Worm (Caenorhabditis elegans) whole organism, L2 larva: ENCODE data around the gene srr-9.

Experiments used
- aly-2 ChIP-seq: fragments of 150-350 bp; optimal IDR thresholded peaks from 2 replicates; lab custom pipeline; 2014; ENCODE audit warnings: missing biosample characterization, missing genetic modification characterization
- nhr-23 ChIP-seq: fragments of 150-350 bp; optimal IDR thresholded peaks from 2 replicates; lab custom pipeline; 2014; ENCODE audit warnings: missing biosample characterization, missing genetic modification reagents, missing genetic modification characterization
- nhr-237 ChIP-seq: fragments of 150-350 bp; optimal IDR thresholded peaks from 2 replicates; lab custom pipeline; 2014; ENCODE audit warnings: missing biosample characterization, missing genetic modification characterization

DNA sequence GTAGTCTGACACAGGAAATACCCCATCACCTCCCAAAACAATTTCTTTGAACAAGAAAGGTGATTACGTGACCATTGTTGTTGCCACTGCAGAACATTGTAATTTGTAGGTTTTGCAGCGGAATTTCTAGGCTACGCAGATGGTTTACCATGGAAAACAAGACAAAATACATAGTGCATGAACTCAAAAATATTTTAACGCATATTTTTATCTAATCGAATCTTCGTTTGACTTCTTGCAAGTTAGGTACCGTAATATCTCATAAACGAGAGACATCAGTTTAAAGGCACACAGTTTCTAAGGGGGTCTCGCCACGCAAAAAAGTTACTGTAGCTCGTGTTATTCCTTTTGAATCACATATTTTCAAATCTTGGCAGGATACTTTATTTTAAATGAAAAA lies 41.2 kb downstream of the srr-9 start:
- TF ChIP-seq aly-2 (no peak), nhr-23 (tag; lab: Kevin White, UChicago) (no peak), nhr-237 (tag; lab: Kevin White, UChicago) (no peak)
